Fruit fly (Drosophila melanogaster): ENCODE data around the gene CG13454.

DNA sequence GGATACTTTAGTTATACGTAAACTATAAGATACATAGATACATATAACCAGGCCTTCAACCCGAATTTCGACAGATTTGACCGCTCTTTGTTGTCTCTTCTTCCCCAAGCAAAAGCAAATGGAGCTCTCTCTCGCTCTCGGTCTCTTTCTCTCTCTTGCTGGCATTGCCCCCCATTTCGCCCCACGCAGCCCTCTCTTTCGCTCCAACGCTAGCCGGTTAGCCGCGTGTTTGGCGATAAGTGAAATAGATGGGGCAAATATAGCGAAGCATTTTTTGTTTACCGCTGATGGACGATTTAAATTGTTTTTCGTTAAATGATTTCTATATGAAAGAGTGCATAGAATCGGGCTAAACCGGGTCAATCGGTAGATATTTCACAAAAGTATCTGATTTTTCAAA, 2.5 kb downstream of the CG13454 start:
- TF ChIP-seq pad (GFP tag; optimal IDR thresholded peaks at IDR 0.05) (no peak), CG14711 (tag; optimal IDR thresholded peaks at IDR 0.05) (no peak), ovo (GFP tag; optimal IDR thresholded peaks at IDR 0.05) (no peak), bab1 (GFP tag; optimal IDR thresholded peaks at IDR 0.05) (no peak)

Measured in whole organism, adult.